Worm (Caenorhabditis elegans) whole organism, midembryonic: Measurements from ENCODE around the gene lpd-9.

ENCODE experiments used
- cog-1 ChIP-seq: sonication (generic microtip); optimal IDR thresholded peaks from 2 replicates; lab custom pipeline; 2016; ENCODE audit warnings: missing genetic modification characterization, missing compliant biosample characterization
- flt-1 ChIP-seq: fragments of 200-800 bp; sonication (Bioruptor generic); IDR thresholded peaks from 2 replicates; pipeline ENCODE4 v1.3.6; 2022; ENCODE audit warnings: missing genetic modification characterization, missing compliant biosample characterization

DNA sequence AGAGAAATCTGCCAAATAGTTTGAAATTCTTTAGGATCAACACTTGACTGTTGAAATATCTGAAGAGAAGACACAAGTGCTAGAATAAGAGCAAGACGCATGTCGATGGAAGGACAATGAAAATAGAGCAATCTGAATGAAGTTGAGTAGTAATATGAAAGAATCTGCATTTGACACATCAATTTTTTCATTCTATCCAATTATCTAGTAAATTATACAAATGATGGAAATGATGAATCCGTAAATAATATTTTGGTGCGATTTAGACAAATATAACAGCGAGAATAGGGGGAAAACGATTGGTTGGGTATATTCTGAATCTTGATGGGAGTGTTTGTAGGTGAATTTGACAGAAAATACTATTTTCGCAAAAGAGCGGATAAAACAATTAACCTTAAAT is 46.4 kb upstream of the lpd-9 start, which contains the start of gene txt-10:
- TF ChIP-seq flt-1 (GFP tag; lab: Robert Waterston, UW) (no peak), cog-1 (no peak)
